Fruit fly (Drosophila melanogaster) whole organism, embryonic: ENCODE results near the gene Rnmt.
A peak's percentile ranks its signal among the peaks of the same experiment; 100 is the strongest.

Experiments
- Bgb ChIP-seq: fragments of 200-800 bp; sonication (Bioruptor generic); IDR thresholded peaks from 2 replicates; pipeline ENCODE4 v1.3.6; 2022; ENCODE audit warnings: missing biosample characterization, missing genetic modification characterization; ENCODE audit not compliant: partially characterized antibody
- Bteb2 ChIP-seq: fragments of 200-800 bp; sonication (Bioruptor generic); optimal IDR thresholded peaks from 2 replicates; lab custom pipeline; 2016; ENCODE audit warnings: missing biosample characterization, missing genetic modification characterization
- CG10209 ChIP-seq: fragments of 200-800 bp; sonication (Bioruptor generic); optimal IDR thresholded peaks from 3 replicates; lab custom pipeline; 2017; ENCODE audit warnings: missing biosample characterization, mild to moderate bottlenecking, missing genetic modification characterization, missing genetic modification reagents
- CG10543 ChIP-seq: fragments of 200-800 bp; sonication (Bioruptor generic); optimal IDR thresholded peaks from 3 replicates; lab custom pipeline; 2017; ENCODE audit warnings: missing biosample characterization, mild to moderate bottlenecking, missing genetic modification characterization, moderate library complexity
- CG11723 ChIP-seq: fragments of 200-800 bp; sonication (Bioruptor generic); optimal IDR thresholded peaks from 2 replicates; lab custom pipeline; 2017; ENCODE audit warnings: missing biosample characterization, mild to moderate bottlenecking, missing genetic modification characterization
- CG1233 ChIP-seq: fragments of 200-800 bp; sonication (Bioruptor generic); optimal IDR thresholded peaks from 4 replicates; lab custom pipeline; 2018; ENCODE audit warnings: missing biosample characterization, mild to moderate bottlenecking, missing genetic modification characterization
- CG13624 ChIP-seq: fragments of 200-800 bp; sonication (Bioruptor generic); optimal IDR thresholded peaks from 2 replicates; lab custom pipeline; 2016; ENCODE audit warnings: missing biosample characterization, missing genetic modification characterization
- CG2129 ChIP-seq: fragments of 200-800 bp; sonication (Bioruptor generic); IDR thresholded peaks from 2 replicates; pipeline ENCODE4 v1.3.6; 2022; ENCODE audit warnings: missing biosample characterization, missing genetic modification characterization; ENCODE audit not compliant: partially characterized antibody
- CG2678 ChIP-seq: fragments of 200-800 bp; sonication (Bioruptor generic); optimal IDR thresholded peaks from 3 replicates; lab custom pipeline; 2019; ENCODE audit warnings: missing biosample characterization, mild to moderate bottlenecking, missing genetic modification characterization, moderate library complexity
- CG31441 ChIP-seq: fragments of 200-800 bp; sonication (Bioruptor generic); IDR thresholded peaks from 2 replicates; pipeline ENCODE4 v1.3.6; 2022; ENCODE audit warnings: missing biosample characterization, missing genetic modification characterization
- CG33557 ChIP-seq: fragments of 200-800 bp; sonication (Bioruptor generic); optimal IDR thresholded peaks from 2 replicates; lab custom pipeline; 2019; ENCODE audit warnings: missing biosample characterization, mild to moderate bottlenecking, missing genetic modification characterization, moderate library complexity
- CG4282 ChIP-seq: fragments of 200-800 bp; sonication (Bioruptor generic); optimal IDR thresholded peaks from 2 replicates; lab custom pipeline; 2016; ENCODE audit warnings: missing biosample characterization, missing genetic modification characterization
- CG6683 ChIP-seq: fragments of 200-800 bp; sonication (Bioruptor generic); optimal IDR thresholded peaks from 2 replicates; lab custom pipeline; 2017; ENCODE audit warnings: missing biosample characterization, mild to moderate bottlenecking, missing genetic modification characterization, missing genetic modification reagents
- CG6791 ChIP-seq: fragments of 200-800 bp; sonication (Bioruptor generic); IDR thresholded peaks from 3 replicates; pipeline ENCODE4 v1.3.6; 2022; ENCODE audit warnings: missing biosample characterization, missing genetic modification characterization; ENCODE audit not compliant: partially characterized antibody
- CG7271 ChIP-seq: fragments of 200-800 bp; sonication (Bioruptor generic); optimal IDR thresholded peaks from 2 replicates; lab custom pipeline; 2018; ENCODE audit warnings: missing biosample characterization, mild to moderate bottlenecking, missing genetic modification characterization, moderate library complexity
- CG7357 ChIP-seq: fragments of 200-800 bp; sonication (Bioruptor generic); IDR thresholded peaks from 3 replicates; pipeline ENCODE4 v1.3.6; 2022; ENCODE audit warnings: missing biosample characterization, missing genetic modification characterization
- CG8290 ChIP-seq, 3 experiments: fragments of 200-800 bp; sonication (Bioruptor generic); optimal IDR thresholded peaks; 2 replicates each; lab custom pipeline; 2016 to 2019; ENCODE audit warnings: missing biosample characterization in 3 of 3, missing genetic modification characterization in 3 of 3, mild to moderate bottlenecking in 2 of 3, moderate library complexity in 1 of 3
- CHES-1-like ChIP-seq: fragments of 200-800 bp; sonication (Bioruptor generic); optimal IDR thresholded peaks from 2 replicates; lab custom pipeline; 2016; ENCODE audit warnings: missing biosample characterization, missing genetic modification characterization
- CTCF ChIP-seq: fragments of 200-800 bp; sonication (Bioruptor generic); optimal IDR thresholded peaks from 2 replicates; lab custom pipeline; 2017; ENCODE audit warnings: missing biosample characterization, mild to moderate bottlenecking, missing genetic modification characterization, moderate library complexity
- Camta ChIP-seq: fragments of 200-800 bp; sonication (Bioruptor generic); optimal IDR thresholded peaks from 2 replicates; lab custom pipeline; 2016; ENCODE audit warnings: missing biosample characterization, missing genetic modification characterization
- D19B ChIP-seq: fragments of 200-800 bp; sonication (Bioruptor generic); optimal IDR thresholded peaks from 2 replicates; lab custom pipeline; 2017; ENCODE audit warnings: missing biosample characterization, mild to moderate bottlenecking, missing genetic modification characterization
- Dek ChIP-seq: fragments of 200-800 bp; sonication (Bioruptor generic); optimal IDR thresholded peaks from 3 replicates; lab custom pipeline; 2019; ENCODE audit warnings: missing biosample characterization, mild to moderate bottlenecking, missing genetic modification characterization, moderate library complexity
- Dll ChIP-seq: fragments of 200-800 bp; sonication (Bioruptor generic); IDR thresholded peaks from 4 replicates; pipeline ENCODE4 v1.3.6; 2022; ENCODE audit warnings: missing biosample characterization, missing genetic modification characterization; ENCODE audit not compliant: partially characterized antibody
- GATAe ChIP-seq: fragments of 200-800 bp; sonication (Bioruptor generic); conservative IDR thresholded peaks from 2 replicates; pipeline ENCODE4 v1.3.6; 2022; ENCODE audit warnings: missing biosample characterization, missing genetic modification characterization
- Hr3 ChIP-seq: fragments of 200-800 bp; sonication (Bioruptor generic); optimal IDR thresholded peaks from 3 replicates; lab custom pipeline; 2016; ENCODE audit warnings: missing biosample characterization, missing genetic modification characterization
- Mes4 ChIP-seq: fragments of 200-800 bp; sonication (Bioruptor generic); optimal IDR thresholded peaks from 2 replicates; lab custom pipeline; 2016; ENCODE audit warnings: missing biosample characterization, missing genetic modification characterization
- Nf-YC ChIP-seq: fragments of 200-800 bp; optimal IDR thresholded peaks from 3 replicates; lab custom pipeline; 2019; ENCODE audit warnings: missing biosample characterization, mild to moderate bottlenecking, missing genetic modification characterization, moderate library complexity
- Six4 ChIP-seq: fragments of 200-800 bp; sonication (Bioruptor generic); optimal IDR thresholded peaks from 2 replicates; lab custom pipeline; 2016; ENCODE audit warnings: missing biosample characterization, missing genetic modification characterization
- Sox102F ChIP-seq: fragments of 200-800 bp; sonication (Bioruptor generic); optimal IDR thresholded peaks from 2 replicates; lab custom pipeline; 2018; ENCODE audit warnings: missing biosample characterization, mild to moderate bottlenecking, missing genetic modification characterization, moderate library complexity
- abd-A ChIP-seq: fragments of 200-800 bp; sonication (Bioruptor generic); optimal IDR thresholded peaks from 3 replicates; lab custom pipeline; 2019; ENCODE audit warnings: missing biosample characterization, mild to moderate bottlenecking, missing genetic modification characterization, moderate library complexity
- aop ChIP-seq: fragments of 200-800 bp; sonication (Bioruptor generic); IDR thresholded peaks from 2 replicates; pipeline ENCODE4 v1.3.6; 2022; ENCODE audit warnings: missing biosample characterization, missing genetic modification characterization
- bab2 ChIP-seq: fragments of 200-800 bp; sonication (Bioruptor generic); optimal IDR thresholded peaks from 2 replicates; lab custom pipeline; 2016; ENCODE audit warnings: missing biosample characterization, missing genetic modification characterization
- bowl ChIP-seq: fragments of 200-800 bp; sonication (Bioruptor generic); IDR thresholded peaks from 2 replicates; pipeline ENCODE4 v1.3.6; 2022; ENCODE audit warnings: missing biosample characterization, missing genetic modification characterization
- cato ChIP-seq: fragments of 200-800 bp; sonication (Bioruptor generic); optimal IDR thresholded peaks from 2 replicates; lab custom pipeline; 2016; ENCODE audit warnings: missing biosample characterization, missing genetic modification characterization, borderline replicate concordance
- crol ChIP-seq: fragments of 200-800 bp; sonication (Bioruptor generic); IDR thresholded peaks from 2 replicates; pipeline ENCODE4 v1.3.6; 2022; ENCODE audit warnings: missing biosample characterization, missing genetic modification characterization
- dysf ChIP-seq: fragments of 200-800 bp; sonication (Bioruptor generic); IDR thresholded peaks from 3 replicates; pipeline ENCODE4 v1.3.6; 2022; ENCODE audit warnings: missing biosample characterization, missing genetic modification characterization
- fru ChIP-seq: fragments of >200 bp; optimal IDR thresholded peaks from 2 replicates; lab custom pipeline; 2017
- knrl ChIP-seq: fragments of 200-800 bp; sonication (Bioruptor generic); IDR thresholded peaks from 3 replicates; pipeline ENCODE4 v1.3.6; 2022; ENCODE audit warnings: missing biosample characterization, missing genetic modification characterization; ENCODE audit not compliant: partially characterized antibody
- lbe ChIP-seq: fragments of 200-800 bp; sonication (Bioruptor generic); optimal IDR thresholded peaks from 2 replicates; lab custom pipeline; 2016; ENCODE audit warnings: missing biosample characterization, mild to moderate bottlenecking, missing genetic modification characterization
- lov ChIP-seq, 2 experiments: fragments of 200-800 bp in 1 of 2; fragments of >200 bp in 1 of 2; sonication (Bioruptor generic) in 1 of 2; IDR thresholded peaks in 1 of 2; optimal IDR thresholded peaks in 1 of 2; 2 replicates in 1 of 2; 3 replicates in 1 of 2; pipeline versions ENCODE4 v1.3.6 to Lab custom; 2017 to 2022; ENCODE audit warnings: missing biosample characterization in 1 of 2, missing genetic modification characterization in 1 of 2
- luna ChIP-seq: fragments of 200-800 bp; sonication (Bioruptor generic); optimal IDR thresholded peaks from 2 replicates; lab custom pipeline; 2016; ENCODE audit warnings: missing biosample characterization, missing genetic modification characterization
- onecut ChIP-seq: fragments of 200-800 bp; sonication (Bioruptor generic); IDR thresholded peaks from 2 replicates; pipeline ENCODE4 v1.3.6; 2022; ENCODE audit warnings: missing biosample characterization, missing genetic modification characterization
- pita ChIP-seq: fragments of 200-800 bp; sonication (Bioruptor generic); optimal IDR thresholded peaks from 2 replicates; lab custom pipeline; 2017; ENCODE audit warnings: missing biosample characterization, mild to moderate bottlenecking, missing genetic modification characterization
- pnt ChIP-seq: fragments of 200-800 bp; sonication (Bioruptor generic); optimal IDR thresholded peaks from 3 replicates; lab custom pipeline; 2016; ENCODE audit warnings: missing biosample characterization, missing genetic modification characterization
- repo ChIP-seq: fragments of 200-800 bp; sonication (Bioruptor generic); optimal IDR thresholded peaks from 2 replicates; lab custom pipeline; 2016; ENCODE audit warnings: missing biosample characterization, missing genetic modification characterization
- sc ChIP-seq, 3 experiments: fragments of >200 bp in 2 of 3; fragments of 200-800 bp in 1 of 3; sonication (Bioruptor generic) in 1 of 3; optimal IDR thresholded peaks; 2 replicates in 2 of 3; 3 replicates in 1 of 3; lab custom pipeline; 2017; ENCODE audit warnings: mild to moderate bottlenecking in 1 of 3, missing biosample characterization in 1 of 3, missing genetic modification characterization in 1 of 3, missing genetic modification reagents in 1 of 3
- scrt ChIP-seq: fragments of 200-800 bp; sonication (Bioruptor generic); optimal IDR thresholded peaks from 2 replicates; lab custom pipeline; 2018; ENCODE audit warnings: missing biosample characterization, mild to moderate bottlenecking, missing genetic modification characterization, moderate library complexity
- tin ChIP-seq: fragments of 200-800 bp; sonication (Bioruptor generic); optimal IDR thresholded peaks from 3 replicates; lab custom pipeline; 2016; ENCODE audit warnings: missing biosample characterization, missing genetic modification characterization
- trh ChIP-seq: fragments of 200-800 bp; sonication (Bioruptor generic); optimal IDR thresholded peaks from 2 replicates; lab custom pipeline; 2016; ENCODE audit warnings: missing biosample characterization, missing genetic modification characterization
- twi ChIP-seq: fragments of 200-800 bp; optimal IDR thresholded peaks from 2 replicates; lab custom pipeline; 2019; ENCODE audit warnings: missing biosample characterization, mild to moderate bottlenecking, missing genetic modification characterization, moderate library complexity
- wdn ChIP-seq: fragments of 200-800 bp; sonication (Bioruptor generic); IDR thresholded peaks from 2 replicates; pipeline ENCODE4 v1.3.6; 2022; ENCODE audit warnings: missing biosample characterization, missing genetic modification characterization

Rnmt gene

DNA sequence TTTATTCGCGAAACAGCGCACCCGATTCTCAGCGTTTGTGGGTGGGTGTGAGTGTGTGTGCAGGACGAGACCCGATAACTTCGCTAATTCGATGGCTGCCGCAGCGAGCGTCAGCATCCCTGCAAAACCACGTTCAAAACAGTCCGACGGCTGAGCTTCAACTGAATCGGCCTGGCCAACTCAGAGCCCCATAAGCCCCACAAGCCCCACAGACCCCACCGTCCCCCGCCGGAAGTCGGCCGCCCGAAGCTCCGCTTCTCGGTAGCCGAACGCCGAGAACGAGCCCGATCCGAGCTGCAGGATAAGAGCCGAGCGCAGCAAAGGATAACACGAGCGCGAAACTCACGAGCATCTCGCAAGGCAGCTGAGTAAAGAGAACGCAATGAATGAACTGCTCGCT is 37.6 kb upstream of the Rnmt start, which contains the start of gene side-II (continued):
- TF ChIP-seq CG2678 (tag; lab: Kevin White, UChicago) (no peak), CG31441 (GFP tag; lab: Robert Waterston, UW) (no peak), CG7357 (no peak), scrt (GFP tag; lab: Kevin White, UChicago) (no peak), CG7271 (no peak), Six4 (GFP tag; lab: Kevin White, UChicago) (no peak), cato (GFP tag; lab: Kevin White, UChicago) (no peak), CG33557 (GFP tag; lab: Kevin White, UChicago) (no peak), Dek (tag; lab: Kevin White, UChicago) (no peak), CG10209 (GFP tag; lab: Kevin White, UChicago) (no peak), tin (GFP tag; lab: Kevin White, UChicago) (no peak), bab2 (GFP tag; lab: Kevin White, UChicago) (no peak), CG11723 (GFP tag; lab: Kevin White, UChicago) (no peak), Camta (GFP tag; lab: Kevin White, UChicago) (no peak), CG10543 (GFP tag; lab: Kevin White, UChicago) (no peak), lbe (no peak), D19B (GFP tag; lab: Kevin White, UChicago) (no peak), bowl (GFP tag; lab: Robert Waterston, UW) (no peak), onecut (GFP tag; lab: Robert Waterston, UW) (no peak), luna (GFP tag; lab: Kevin White, UChicago) (no peak), wdn (GFP tag; lab: Robert Waterston, UW) (no peak), CTCF (GFP tag; lab: Kevin White, UChicago) (no peak), Bgb (GFP tag; lab: Robert Waterston, UW) (peak; percentile 24; the same call in 1 of the 2 replicates), CG8290 (GFP tag; optimal IDR thresholded peaks at IDR 0.05; lab: Kevin White, UChicago) (no peak), CG8290 (tag; optimal IDR thresholded peaks at IDR 0.05; lab: Kevin White, UChicago) (peak in 1 of 2 experiments; percentile 20), CG4282 (GFP tag; lab: Kevin White, UChicago) (no peak), CG2129 (no peak), Nf-YC (tag; lab: Kevin White, UChicago) (peak; percentile 28), Dll (GFP tag; lab: Robert Waterston, UW) (no peak), CG13624 (GFP tag; lab: Kevin White, UChicago) (no peak), abd-A (tag; lab: Kevin White, UChicago) (peak; percentile 52), sc (optimal IDR thresholded peaks at IDR 0.05; lab: Kevin White, UChicago) (no peak), sc (GFP tag; optimal IDR thresholded peaks at IDR 0.05; lab: Kevin White, UChicago) (no peak), Mes4 (GFP tag; lab: Kevin White, UChicago) (no peak), knrl (GFP tag; lab: Robert Waterston, UW) (0 out of 3 replicates have a peak, but pooled peaks have one; percentile 19), pita (GFP tag; lab: Kevin White, UChicago) (no peak), Bteb2 (GFP tag; lab: Kevin White, UChicago) (no peak), lov (optimal IDR thresholded peaks at IDR 0.05; lab: Kevin White, UChicago) (no peak), lov (GFP tag; IDR thresholded peaks at IDR 0.05; lab: Robert Waterston, UW) (no peak), crol (peak; percentile 81), GATAe (GFP tag; lab: Robert Waterston, UW) (no peak), dysf (GFP tag; lab: Robert Waterston, UW) (no peak), CHES-1-like (GFP tag; lab: Kevin White, UChicago) (no peak), fru (lab: Kevin White, UChicago) (no peak), CG1233 (GFP tag; lab: Kevin White, UChicago) (no peak), Sox102F (no peak), twi (no peak), CG6683 (GFP tag; lab: Kevin White, UChicago) (no peak), pnt (GFP tag; lab: Kevin White, UChicago) (no peak), CG6791 (GFP tag; lab: Robert Waterston, UW) (no peak), Hr3 (GFP tag; lab: Kevin White, UChicago) (no peak), aop (GFP tag; lab: Robert Waterston, UW) (no peak), trh (GFP tag; lab: Kevin White, UChicago) (no peak), repo (GFP tag; lab: Kevin White, UChicago) (no peak)
